Fruit fly (Drosophila melanogaster) whole organism, embryonic: ENCODE data around the gene CG13024.

Experiments
- Ada2b ChIP-seq: fragments of 200-800 bp; sonication (Bioruptor generic); IDR thresholded peaks from 2 replicates; pipeline ENCODE4 v1.3.6; 2022; ENCODE audit warnings: missing biosample characterization, missing genetic modification characterization
- Aef1 ChIP-seq: fragments of 200-800 bp; sonication (Bioruptor generic); IDR thresholded peaks from 3 replicates; pipeline ENCODE4 v1.3.6; 2022; ENCODE audit warnings: missing biosample characterization, missing genetic modification characterization
- Atf3 ChIP-seq: fragments of 200-800 bp; sonication (Bioruptor generic); optimal IDR thresholded peaks from 3 replicates; lab custom pipeline; 2016; ENCODE audit warnings: missing biosample characterization, missing genetic modification characterization
- Bdp1 ChIP-seq: fragments of 200-800 bp; sonication (Bioruptor generic); optimal IDR thresholded peaks from 3 replicates; lab custom pipeline; 2016; ENCODE audit warnings: missing biosample characterization, missing genetic modification characterization
- Bgb ChIP-seq: fragments of 200-800 bp; sonication (Bioruptor generic); IDR thresholded peaks from 2 replicates; pipeline ENCODE4 v1.3.6; 2022; ENCODE audit warnings: missing biosample characterization, missing genetic modification characterization; ENCODE audit not compliant: partially characterized antibody
- CG10366 ChIP-seq: fragments of 200-800 bp; sonication (Bioruptor generic); IDR thresholded peaks from 2 replicates; pipeline ENCODE4 v1.3.6; 2022; ENCODE audit warnings: missing biosample characterization, missing genetic modification characterization
- CG1233 ChIP-seq: fragments of 200-800 bp; sonication (Bioruptor generic); optimal IDR thresholded peaks from 4 replicates; lab custom pipeline; 2018; ENCODE audit warnings: missing biosample characterization, mild to moderate bottlenecking, missing genetic modification characterization
- CG13296 ChIP-seq: fragments of 200-800 bp; sonication (Bioruptor generic); optimal IDR thresholded peaks from 3 replicates; lab custom pipeline; 2018; ENCODE audit warnings: missing biosample characterization, mild to moderate bottlenecking, missing genetic modification characterization
- CG13894 ChIP-seq: fragments of 200-800 bp; sonication (Bioruptor generic); optimal IDR thresholded peaks from 3 replicates; lab custom pipeline; 2018; ENCODE audit warnings: missing biosample characterization, mild to moderate bottlenecking, missing genetic modification characterization, moderate library complexity
- CG15514 ChIP-seq: fragments of 200-800 bp; sonication (Bioruptor generic); optimal IDR thresholded peaks from 3 replicates; lab custom pipeline; 2017; ENCODE audit warnings: missing biosample characterization, missing genetic modification characterization, mild to moderate bottlenecking, moderate library complexity, missing genetic modification reagents
- CG17186 ChIP-seq: fragments of 200-800 bp; sonication (Bioruptor generic); optimal IDR thresholded peaks from 3 replicates; lab custom pipeline; 2017; ENCODE audit warnings: missing biosample characterization, missing genetic modification reagents, missing genetic modification characterization
- CG1832 ChIP-seq: fragments of 200-800 bp; sonication (Bioruptor generic); optimal IDR thresholded peaks from 2 replicates; lab custom pipeline; 2017; ENCODE audit warnings: missing biosample characterization, mild to moderate bottlenecking, missing genetic modification characterization, inconsistent platforms
- CG18599 ChIP-seq: fragments of 200-800 bp; sonication (Bioruptor generic); optimal IDR thresholded peaks from 3 replicates; lab custom pipeline; 2017; ENCODE audit warnings: missing biosample characterization, missing genetic modification characterization, mild to moderate bottlenecking, moderate library complexity, missing genetic modification reagents
- CG32767 ChIP-seq: fragments of 200-800 bp; sonication (Bioruptor generic); IDR thresholded peaks from 2 replicates; pipeline ENCODE4 v1.3.6; 2022; ENCODE audit warnings: missing biosample characterization, missing genetic modification characterization
- CG33213 ChIP-seq: fragments of 200-800 bp; sonication (Bioruptor generic); optimal IDR thresholded peaks from 3 replicates; lab custom pipeline; 2016; ENCODE audit warnings: missing biosample characterization, missing genetic modification characterization
- CG34224 ChIP-seq: fragments of 200-800 bp; sonication (Bioruptor generic); IDR thresholded peaks from 3 replicates; pipeline ENCODE4 v1.3.6; 2022; ENCODE audit warnings: missing biosample characterization, missing genetic modification characterization; ENCODE audit not compliant: partially characterized antibody
- CG3838 ChIP-seq: fragments of 200-800 bp; sonication (Bioruptor generic); optimal IDR thresholded peaks from 3 replicates; lab custom pipeline; 2016; ENCODE audit warnings: missing biosample characterization, missing genetic modification characterization
- CG43689 ChIP-seq: fragments of 200-800 bp; sonication (Bioruptor generic); IDR thresholded peaks from 2 replicates; pipeline ENCODE4 v1.3.6; 2022; ENCODE audit warnings: missing biosample characterization, missing genetic modification characterization
- CG4730 ChIP-seq: fragments of 200-800 bp; sonication (Bioruptor generic); IDR thresholded peaks from 2 replicates; pipeline ENCODE4 v1.3.6; 2022; ENCODE audit warnings: missing biosample characterization, missing genetic modification characterization
- CG6175 ChIP-seq: fragments of 200-800 bp; sonication (Bioruptor generic); IDR thresholded peaks from 3 replicates; pipeline ENCODE4 v1.3.6; 2022; ENCODE audit warnings: missing biosample characterization, missing genetic modification characterization
- CG7372 ChIP-seq: fragments of 200-800 bp; sonication (Bioruptor generic); IDR thresholded peaks from 2 replicates; pipeline ENCODE4 v1.3.6; 2022; ENCODE audit warnings: missing biosample characterization, missing genetic modification characterization
- CG7963 ChIP-seq: fragments of 200-800 bp; sonication (Bioruptor generic); IDR thresholded peaks from 3 replicates; pipeline ENCODE4 v1.3.6; 2022; ENCODE audit warnings: missing biosample characterization, missing genetic modification characterization; ENCODE audit not compliant: partially characterized antibody
- CG8388 ChIP-seq: fragments of 200-800 bp; sonication (Bioruptor generic); optimal IDR thresholded peaks from 2 replicates; lab custom pipeline; 2019; ENCODE audit warnings: missing biosample characterization, mild to moderate bottlenecking, missing genetic modification characterization, moderate library complexity
- CG8924 ChIP-seq: fragments of 200-800 bp; optimal IDR thresholded peaks from 3 replicates; lab custom pipeline; 2019; ENCODE audit warnings: missing biosample characterization, mild to moderate bottlenecking, missing genetic modification characterization, moderate library complexity
- Dek ChIP-seq: fragments of 200-800 bp; sonication (Bioruptor generic); optimal IDR thresholded peaks from 3 replicates; lab custom pipeline; 2019; ENCODE audit warnings: missing biosample characterization, mild to moderate bottlenecking, missing genetic modification characterization, moderate library complexity
- HLH3B ChIP-seq: fragments of 200-800 bp; sonication (Bioruptor generic); IDR thresholded peaks from 2 replicates; pipeline ENCODE4 v1.3.6; 2022; ENCODE audit warnings: missing biosample characterization, missing genetic modification characterization
- Hmx ChIP-seq: fragments of 200-800 bp; sonication (Bioruptor generic); optimal IDR thresholded peaks from 2 replicates; lab custom pipeline; 2016; ENCODE audit warnings: missing biosample characterization, missing genetic modification characterization
- Kr ChIP-seq: fragments of 200-800 bp; sonication (Bioruptor generic); optimal IDR thresholded peaks from 2 replicates; lab custom pipeline; 2017; ENCODE audit warnings: missing biosample characterization, mild to moderate bottlenecking, missing genetic modification characterization
- MTF-1 ChIP-seq: fragments of 200-800 bp; sonication (Bioruptor generic); optimal IDR thresholded peaks from 2 replicates; lab custom pipeline; 2018; ENCODE audit warnings: missing biosample characterization, mild to moderate bottlenecking, missing genetic modification characterization, borderline replicate concordance
- ara ChIP-seq: fragments of 200-800 bp; sonication (Bioruptor generic); IDR thresholded peaks from 2 replicates; pipeline ENCODE4 v1.3.6; 2022; ENCODE audit warnings: missing biosample characterization, missing genetic modification characterization
- bigmax ChIP-seq: fragments of 200-800 bp; sonication (Bioruptor generic); optimal IDR thresholded peaks from 2 replicates; lab custom pipeline; 2018; ENCODE audit warnings: missing biosample characterization, mild to moderate bottlenecking, missing genetic modification characterization
- br ChIP-seq: fragments of >200 bp; optimal IDR thresholded peaks from 2 replicates; lab custom pipeline; 2017
- crc ChIP-seq: fragments of 200-800 bp; sonication (Bioruptor generic); optimal IDR thresholded peaks from 2 replicates; lab custom pipeline; 2016; ENCODE audit warnings: missing biosample characterization, missing genetic modification characterization
- dimm ChIP-seq: fragments of 200-800 bp; sonication (Bioruptor generic); IDR thresholded peaks from 2 replicates; pipeline ENCODE4 v1.3.6; 2022; ENCODE audit warnings: missing biosample characterization, missing genetic modification characterization
- disco-r ChIP-seq: fragments of 200-800 bp; sonication (Bioruptor generic); optimal IDR thresholded peaks from 2 replicates; lab custom pipeline; 2016; ENCODE audit warnings: missing biosample characterization, missing genetic modification characterization
- dmrt99B ChIP-seq: fragments of 200-800 bp; sonication (Bioruptor generic); optimal IDR thresholded peaks from 2 replicates; lab custom pipeline; 2018; ENCODE audit warnings: missing biosample characterization, mild to moderate bottlenecking, missing genetic modification characterization, moderate library complexity
- fd96Cb ChIP-seq: fragments of 200-800 bp; sonication (Bioruptor generic); optimal IDR thresholded peaks from 2 replicates; lab custom pipeline; 2018; ENCODE audit warnings: missing biosample characterization, mild to moderate bottlenecking, missing genetic modification characterization, moderate library complexity
- lmd ChIP-seq: fragments of 200-800 bp; sonication (Bioruptor generic); IDR thresholded peaks from 2 replicates; pipeline ENCODE4 v1.3.6; 2022; ENCODE audit warnings: missing biosample characterization, missing genetic modification characterization
- odd ChIP-seq: fragments of 200-800 bp; sonication (Bioruptor generic); optimal IDR thresholded peaks from 2 replicates; lab custom pipeline; 2017; ENCODE audit warnings: missing biosample characterization, mild to moderate bottlenecking, missing genetic modification characterization
- pb ChIP-seq: fragments of 200-800 bp; sonication (Bioruptor generic); optimal IDR thresholded peaks from 3 replicates; lab custom pipeline; 2016; ENCODE audit warnings: missing biosample characterization, missing genetic modification characterization
- prd ChIP-seq, 3 experiments: fragments of >200 bp in 2 of 3; fragments of 200-800 bp in 1 of 3; sonication (Bioruptor generic) in 1 of 3; optimal IDR thresholded peaks in 2 of 3; IDR thresholded peaks in 1 of 3; 2 replicates in 2 of 3; 3 replicates in 1 of 3; pipeline versions ENCODE4 v1.3.6 to Lab custom; 2017 to 2022; ENCODE audit warnings: missing biosample characterization in 1 of 3, missing genetic modification characterization in 1 of 3
- psq ChIP-seq: fragments of 200-800 bp; sonication (Bioruptor generic); optimal IDR thresholded peaks from 2 replicates; lab custom pipeline; 2017; ENCODE audit warnings: missing biosample characterization, missing genetic modification characterization
- sim ChIP-seq: fragments of 200-800 bp; sonication (Bioruptor generic); IDR thresholded peaks from 2 replicates; pipeline ENCODE4 v1.3.6; 2022; ENCODE audit warnings: missing biosample characterization, missing genetic modification characterization
- sna ChIP-seq: fragments of 200-800 bp; sonication (Bioruptor generic); IDR thresholded peaks from 2 replicates; pipeline ENCODE4 v1.3.6; 2022; ENCODE audit warnings: missing biosample characterization, missing genetic modification characterization; ENCODE audit not compliant: partially characterized antibody
- unc-4 ChIP-seq: fragments of 200-800 bp; sonication (Bioruptor generic); IDR thresholded peaks from 2 replicates; pipeline ENCODE4 v1.3.6; 2022; ENCODE audit warnings: missing biosample characterization, missing genetic modification characterization; ENCODE audit not compliant: partially characterized antibody
- unpg ChIP-seq: fragments of 200-800 bp; sonication (Bioruptor generic); optimal IDR thresholded peaks from 3 replicates; lab custom pipeline; 2018; ENCODE audit warnings: missing biosample characterization, mild to moderate bottlenecking, missing genetic modification characterization, moderate library complexity
- vnd ChIP-seq: fragments of 200-800 bp; sonication (Bioruptor generic); IDR thresholded peaks from 3 replicates; pipeline ENCODE4 v1.3.6; 2022; ENCODE audit warnings: missing biosample characterization, missing genetic modification characterization; ENCODE audit not compliant: partially characterized antibody

Gene CG13024

dm6 chr3L:16765647-16766628 is 62.9 kb downstream of the CG13024 start, which contains the start of gene Nrt (continued):
- peak; percentile 36 for TF ChIP-seq lmd (GFP tag; lab: Robert Waterston, UW)
- TF ChIP-seq Aef1 (GFP tag; lab: Robert Waterston, UW): peak; percentile 48; the same call in 1 of the 3 replicates
- TF ChIP-seq Dek (tag; lab: Kevin White, UChicago): peak; percentile 48
- peak; percentile 50 for TF ChIP-seq fd96Cb
- peak; percentile 59 for TF ChIP-seq CG1233 (GFP tag; lab: Kevin White, UChicago)
- peak; percentile 83 for TF ChIP-seq CG18599
- no peak for TF ChIP-seq CG7963 (GFP tag; lab: Robert Waterston, UW)
- peak; percentile 82 for TF ChIP-seq CG8924
- 0 out of 2 replicates have a peak, but pooled peaks have one; percentile 14 for TF ChIP-seq CG32767 (GFP tag; lab: Robert Waterston, UW)
- peak; percentile 25; the same call in 1 of the 3 replicates for TF ChIP-seq CG34224 (GFP tag; lab: Robert Waterston, UW)
- no peak for TF ChIP-seq unc-4 (GFP tag; lab: Robert Waterston, UW)
- TF ChIP-seq CG13296 (GFP tag; lab: Kevin White, UChicago): peak; percentile 71
- peak; percentile 54 for TF ChIP-seq CG10366 (GFP tag; lab: Robert Waterston, UW)
- no peak for TF ChIP-seq sim (GFP tag; lab: Robert Waterston, UW)
- TF ChIP-seq CG17186 (GFP tag; lab: Kevin White, UChicago): no peak
- TF ChIP-seq Atf3 (GFP tag; lab: Kevin White, UChicago): no peak
- TF ChIP-seq crc (GFP tag; lab: Kevin White, UChicago): no peak
- no peak for TF ChIP-seq MTF-1 (GFP tag; lab: Kevin White, UChicago)
- no peak for TF ChIP-seq dimm (GFP tag; lab: Robert Waterston, UW)
- no peak for TF ChIP-seq pb (GFP tag; lab: Kevin White, UChicago)
- TF ChIP-seq odd (GFP tag; lab: Kevin White, UChicago): peak; percentile 69
- TF ChIP-seq Kr (GFP tag; lab: Kevin White, UChicago): no peak
- peak; percentile 81 for TF ChIP-seq unpg (GFP tag; lab: Kevin White, UChicago)
- TF ChIP-seq bigmax (GFP tag; lab: Kevin White, UChicago): no peak
- TF ChIP-seq CG6175: no peak
- TF ChIP-seq Bdp1 (GFP tag; lab: Kevin White, UChicago): no peak
- peak; percentile 56; the same call in 1 of the 2 replicates for TF ChIP-seq Ada2b
- TF ChIP-seq CG33213 (GFP tag; lab: Kevin White, UChicago): no peak
- no peak for TF ChIP-seq Hmx
- TF ChIP-seq CG3838 (GFP tag; lab: Kevin White, UChicago): no peak
- TF ChIP-seq Bgb (GFP tag; lab: Robert Waterston, UW): peak; percentile 52
- TF ChIP-seq disco-r: no peak
- TF ChIP-seq CG13894: peak; percentile 28
- TF ChIP-seq sna (GFP tag; lab: Robert Waterston, UW): peak; percentile 20; the same call in 1 of the 2 replicates
- no peak for TF ChIP-seq CG7372 (GFP tag; lab: Robert Waterston, UW)
- TF ChIP-seq CG15514 (GFP tag; lab: Kevin White, UChicago): peak; percentile 7
- TF ChIP-seq vnd (GFP tag; lab: Robert Waterston, UW): no peak
- no peak for TF ChIP-seq prd (optimal IDR thresholded peaks at IDR 0.05; lab: Kevin White, UChicago)
- TF ChIP-seq prd (GFP tag; IDR thresholded peaks at IDR 0.05; lab: Robert Waterston, UW): peak; percentile 66
- no peak for TF ChIP-seq CG1832 (GFP tag; lab: Kevin White, UChicago)
- TF ChIP-seq CG43689 (GFP tag; lab: Robert Waterston, UW): no peak
- no peak for TF ChIP-seq br
- TF ChIP-seq CG8388: peak; percentile 74
- TF ChIP-seq psq (GFP tag; lab: Kevin White, UChicago): no peak
- TF ChIP-seq ara (GFP tag; lab: Robert Waterston, UW): peak; percentile 68
- TF ChIP-seq dmrt99B: peak; percentile 72
- peak; percentile 60; the same call in 1 of the 2 replicates for TF ChIP-seq HLH3B (GFP tag; lab: Robert Waterston, UW)
- TF ChIP-seq CG4730 (GFP tag; lab: Robert Waterston, UW): no peak; the same call in 1 of the 2 replicates
